Worm (Caenorhabditis elegans): ENCODE results near the gene sri-67.
"Not testable (repeated sequence)": the region's sequence is repeated elsewhere in the genome, so short reads cannot be mapped to it uniquely, and the experiment has no call there.

sri-67 gene

DNA sequence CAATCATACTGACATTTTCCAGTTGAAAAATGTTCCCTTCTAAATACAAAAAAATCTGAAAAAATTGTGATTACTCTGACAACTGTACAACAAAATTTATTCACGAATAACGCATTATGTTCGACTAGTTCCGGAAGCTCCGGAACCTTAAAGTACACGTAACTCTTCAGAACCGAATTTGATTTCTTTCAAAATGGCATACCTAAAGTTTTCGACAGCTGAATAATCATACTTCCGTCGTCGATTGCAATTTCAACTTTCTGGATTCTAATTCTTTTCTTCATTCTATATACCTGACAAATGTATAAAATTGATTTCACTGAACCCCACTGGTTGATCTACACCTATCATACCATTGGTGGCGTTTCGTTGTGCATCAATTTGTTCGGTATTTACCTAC lies at the start of gene sri-67:
Gene sri-67 (plus strand): TSS at position 301 of the 400 bp plus-strand sequence.
- no peak for TF ChIP-seq elt-3 (tag; optimal IDR thresholded peaks at IDR 0.05)
- no peak for TF ChIP-seq drap-1 (GFP tag; optimal IDR thresholded peaks at IDR 0.05)
- no peak for TF ChIP-seq bed-3 (GFP tag; optimal IDR thresholded peaks at IDR 0.05)
- no peak for TF ChIP-seq nhr-12 (tag; optimal IDR thresholded peaks at IDR 0.05)
- TF ChIP-seq ceh-39 (tag; optimal IDR thresholded peaks at IDR 0.05) = no peak
- no peak for TF ChIP-seq nhr-76 (tag; optimal IDR thresholded peaks at IDR 0.05)
- TF ChIP-seq blmp-1 (tag; optimal IDR thresholded peaks at IDR 0.05) = no peak
- no peak for TF ChIP-seq unc-39 (tag; optimal IDR thresholded peaks at IDR 0.05)
- no peak for TF ChIP-seq mab-5 (tag; optimal IDR thresholded peaks at IDR 0.05)
- no peak for TF ChIP-seq elt-1 (tag; optimal IDR thresholded peaks at IDR 0.05; ENCODE audit: borderline replicate concordance, insufficient read depth)
- TF ChIP-seq mep-1 (tag; optimal IDR thresholded peaks at IDR 0.05) = no peak
- no peak for TF ChIP-seq M03D4.4 (tag; optimal IDR thresholded peaks at IDR 0.05)

DNA sequence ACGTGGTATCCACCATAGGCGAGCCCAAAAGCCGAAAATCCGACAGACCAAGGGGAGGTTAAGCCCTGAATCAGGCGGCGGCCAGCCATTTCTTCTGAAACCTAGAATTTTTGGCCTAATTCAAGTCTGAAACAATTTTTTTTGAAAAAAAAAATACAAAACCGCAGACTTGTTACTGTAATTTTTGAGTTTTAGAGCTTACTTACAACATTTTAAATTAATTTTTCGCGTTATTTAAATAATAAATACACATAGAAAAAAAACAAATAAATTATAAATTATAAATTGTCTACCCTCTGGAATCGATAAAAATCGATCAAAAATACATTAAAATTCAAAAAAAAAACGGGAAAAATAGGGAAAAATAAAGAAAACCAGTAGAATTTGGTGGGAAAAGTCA lies 41.3 kb upstream of the sri-67 start, which contains the start of gene dhs-24:
Gene dhs-24 (minus strand): TSS at position 101 of the 400 bp plus-strand sequence.
- TF ChIP-seq mab-5 (tag; optimal IDR thresholded peaks at IDR 0.05) (no peak), ceh-43 (GFP tag; optimal IDR thresholded peaks at IDR 0.05) (no peak), unc-62 (GFP tag; optimal IDR thresholded peaks at IDR 0.05) (no peak)

DNA sequence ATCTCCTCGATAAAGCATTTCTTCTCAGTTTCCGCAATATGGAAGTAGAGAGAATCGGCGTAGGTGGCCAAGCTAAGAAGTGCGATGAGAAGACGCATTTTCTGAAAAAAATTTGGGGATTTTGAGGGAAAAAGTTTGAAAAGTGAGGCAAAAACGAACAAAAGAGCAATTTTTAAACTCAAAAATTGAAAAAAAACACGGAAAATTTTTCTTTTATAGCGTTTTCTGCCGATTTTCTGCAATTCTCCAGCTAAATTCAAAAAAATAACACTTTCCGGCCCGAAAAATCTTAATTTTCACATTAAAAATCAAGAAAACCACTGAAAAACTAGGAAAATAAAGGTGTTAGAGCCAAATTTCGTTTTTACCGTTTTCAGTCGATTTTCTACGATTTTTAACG lies 38.8 kb upstream of the sri-67 start, which contains the start of gene tmed-4:
Gene tmed-4 (minus strand): TSS at position 101 of the 400 bp plus-strand sequence.
- TF ChIP-seq unc-39 (tag; optimal IDR thresholded peaks at IDR 0.05); ceh-83 (GFP tag; optimal IDR thresholded peaks at IDR 0.05); snpc-4 (tag; optimal IDR thresholded peaks at IDR 0.05): not testable (repeated sequence)

ce11 chrV:19949721-19950120 lies 38.1 kb upstream of the sri-67 start, which contains the start of gene Y60A3A.8:
Gene Y60A3A.8 (plus strand): TSS chrV:19949978.
- not testable (repeated sequence) for TF ChIP-seq mls-2 (tag; optimal IDR thresholded peaks at IDR 0.05); pha-4 (tag; optimal IDR thresholded peaks at IDR 0.05); tbx-8 (GFP tag; optimal IDR thresholded peaks at IDR 0.05)

DNA sequence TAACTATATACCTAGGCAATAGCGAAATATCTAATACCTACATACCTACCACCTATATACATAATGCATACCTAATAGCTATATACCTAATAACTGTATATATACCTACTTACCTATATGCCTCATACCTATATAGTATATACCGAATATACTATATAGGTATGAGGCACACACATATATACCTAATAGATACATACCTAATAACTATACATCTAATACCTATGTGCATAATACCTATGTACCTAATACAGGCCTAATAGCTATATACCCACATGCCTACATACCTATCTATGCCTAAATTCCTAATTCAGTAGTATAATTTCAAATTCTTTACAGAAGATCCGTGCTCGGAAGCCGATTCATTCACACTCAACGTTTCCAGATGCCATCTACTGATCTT lies 33.3 kb upstream of the sri-67 start:
- TF ChIP-seq M03D4.4 (tag; optimal IDR thresholded peaks at IDR 0.05) = no peak
- TF ChIP-seq pha-4 (tag; optimal IDR thresholded peaks at IDR 0.05) = no peak

DNA sequence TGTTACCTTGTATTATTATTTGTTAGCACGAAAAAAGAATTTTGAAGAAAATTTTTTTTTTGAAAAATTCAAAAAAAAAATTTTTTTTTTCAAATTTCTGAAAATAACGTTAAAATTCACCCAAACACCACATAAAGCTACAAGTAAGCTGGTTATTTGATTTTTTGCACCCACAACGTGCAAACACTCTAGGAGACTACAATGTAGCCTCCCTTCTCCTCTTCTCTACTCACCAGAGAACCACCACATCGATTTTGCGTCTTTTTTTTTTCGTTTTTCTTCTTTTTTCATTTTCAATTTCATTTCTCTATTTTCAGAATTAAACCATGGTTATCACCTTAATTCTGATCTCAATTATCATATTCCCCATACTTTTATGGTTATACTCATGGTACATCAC lies 32.6 kb upstream of the sri-67 start, which contains the start of gene abhd-3.1:
Gene abhd-3.1 (plus strand): TSS at position 318 of the 400 bp plus-strand sequence.
- TF ChIP-seq ces-1 (GFP tag; optimal IDR thresholded peaks at IDR 0.05) (peak; percentile 0), ham-2 (GFP tag; optimal IDR thresholded peaks at IDR 0.05) (no peak)

DNA sequence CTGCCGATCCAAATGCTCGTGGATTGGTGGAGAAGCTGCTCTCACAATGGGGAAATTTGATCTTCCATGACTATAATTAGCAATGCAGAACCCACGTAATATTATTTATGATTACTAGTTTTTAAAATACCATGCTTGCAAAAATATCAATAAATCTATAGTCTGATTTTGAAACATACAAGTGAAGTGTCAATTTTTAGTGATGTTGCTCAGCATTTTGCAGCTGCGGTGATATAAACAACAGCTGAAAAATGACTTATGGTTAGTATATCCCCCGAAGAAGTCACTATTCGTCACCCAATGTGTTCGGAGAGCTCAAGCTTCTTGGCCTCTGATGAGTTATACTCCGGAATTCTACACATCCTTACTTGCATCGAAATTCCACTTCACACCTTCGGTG lies 29.0 kb upstream of the sri-67 start, which contains the start of gene srh-172:
Gene srh-172 (plus strand): TSS at position 301 of the 400 bp plus-strand sequence.
- TF ChIP-seq mab-5 (tag; optimal IDR thresholded peaks at IDR 0.05) (no peak), elt-1 (tag; optimal IDR thresholded peaks at IDR 0.05; ENCODE audit: borderline replicate concordance, insufficient read depth) (no peak), flh-1 (GFP tag; optimal IDR thresholded peaks at IDR 0.05) (no peak), blmp-1 (tag; optimal IDR thresholded peaks at IDR 0.05) (no peak), lin-13 (tag; optimal IDR thresholded peaks at IDR 0.05) (no peak), mls-2 (tag; optimal IDR thresholded peaks at IDR 0.05) (no peak), snpc-4 (tag; optimal IDR thresholded peaks at IDR 0.05) (no peak), bed-3 (GFP tag; optimal IDR thresholded peaks at IDR 0.05) (no peak), ces-1 (GFP tag; optimal IDR thresholded peaks at IDR 0.05) (no peak)

ce11 chrV:19961971-19962370 lies 25.8 kb upstream of the sri-67 start:
- TF ChIP-seq ham-2 (GFP tag; optimal IDR thresholded peaks at IDR 0.05) (no peak), ces-1 (GFP tag; optimal IDR thresholded peaks at IDR 0.05) (peak; percentile 44), snpc-4 (tag; optimal IDR thresholded peaks at IDR 0.05) (no peak)

DNA sequence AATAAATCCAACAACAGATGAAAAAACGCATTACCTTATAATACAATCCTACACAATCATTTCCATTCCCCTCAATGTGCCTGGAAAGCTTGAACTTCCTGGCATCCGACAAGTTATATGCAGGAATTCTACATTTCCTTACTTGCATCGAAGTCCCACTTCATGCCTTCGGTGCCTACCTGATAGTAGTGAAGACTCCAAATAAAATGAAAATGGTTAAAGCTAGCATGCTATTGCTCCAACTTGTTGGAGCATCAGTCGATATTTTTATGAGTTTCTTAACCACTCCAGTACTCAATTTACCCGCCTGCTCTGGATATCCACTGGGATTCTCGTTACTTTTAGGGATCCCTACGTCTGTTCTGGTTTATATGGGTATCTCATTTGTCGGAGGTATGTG lies 22.2 kb upstream of the sri-67 start, which contains the start of gene srh-171:
Gene srh-171 (plus strand): TSS at position 75 of the 400 bp plus-strand sequence.
- TF ChIP-seq drap-1 (GFP tag; optimal IDR thresholded peaks at IDR 0.05) (peak; percentile 20), ceh-83 (GFP tag; optimal IDR thresholded peaks at IDR 0.05) (peak; percentile 19), ceh-43 (GFP tag; optimal IDR thresholded peaks at IDR 0.05) (no peak), ztf-11 (tag; optimal IDR thresholded peaks at IDR 0.05) (no peak), unc-39 (tag; optimal IDR thresholded peaks at IDR 0.05) (no peak), nhr-2 (tag; optimal IDR thresholded peaks at IDR 0.05) (no peak), ham-2 (GFP tag; optimal IDR thresholded peaks at IDR 0.05) (no peak), mab-5 (tag; optimal IDR thresholded peaks at IDR 0.05) (no peak), sem-2 (GFP tag; optimal IDR thresholded peaks at IDR 0.05) (no peak), lsy-2 (tag; optimal IDR thresholded peaks at IDR 0.05) (no peak), elt-3 (tag; optimal IDR thresholded peaks at IDR 0.05) (no peak), nhr-76 (tag; optimal IDR thresholded peaks at IDR 0.05) (no peak), ces-1 (GFP tag; optimal IDR thresholded peaks at IDR 0.05) (no peak), unc-120 (tag; optimal IDR thresholded peaks at IDR 0.05; ENCODE audit: poor library complexity, severe bottlenecking) (no peak), unc-62 (GFP tag; optimal IDR thresholded peaks at IDR 0.05) (no peak), ceh-39 (tag; optimal IDR thresholded peaks at IDR 0.05) (no peak)
